Worm (Caenorhabditis elegans): ENCODE measurements around the gene polq-1.
A peak's percentile ranks its signal among the peaks of the same experiment; 100 is the strongest.

The polq-1 gene

ce11 chrIII:5813501-5813900 lies 10.5 kb upstream of the polq-1 start:
- TF ChIP-seq xbp-1 (tag; optimal IDR thresholded peaks at IDR 0.05) (no peak), blmp-1 (tag; optimal IDR thresholded peaks at IDR 0.05) (peak; percentile 40), elt-3 (tag; optimal IDR thresholded peaks at IDR 0.05) (peak in 1 of 6 experiments; percentile 19), lin-35 (GFP tag; optimal IDR thresholded peaks at IDR 0.05) (peak in 1 of 2 experiments; percentile 29), lin-14 (GFP tag; optimal IDR thresholded peaks at IDR 0.05) (peak; percentile 6)

ce11 chrIII:5812672-5813071 lies 9.7 kb upstream of the polq-1 start:
- TF ChIP-seq elt-3 (tag; optimal IDR thresholded peaks at IDR 0.05) (peak in 4 of 6 experiments; percentile 7 to 66 (median 34)), lsy-2 (tag; optimal IDR thresholded peaks at IDR 0.05) (peak in 1 of 2 experiments; percentile 5), nhr-237 (tag; optimal IDR thresholded peaks at IDR 0.05) (no peak), fkh-10 (GFP tag; optimal IDR thresholded peaks at IDR 0.05) (no peak), nhr-85 (tag) (peak; percentile 64), snu-23 (GFP tag; optimal IDR thresholded peaks at IDR 0.05) (peak; percentile 32), blmp-1 (tag; optimal IDR thresholded peaks at IDR 0.05) (peak; percentile 81), nhr-20 (tag; optimal IDR thresholded peaks at IDR 0.05) (peak; percentile 36), nhr-71 (tag; optimal IDR thresholded peaks at IDR 0.05) (peak; percentile 47), irx-1 (tag; optimal IDR thresholded peaks at IDR 0.05) (no peak), efl-1 (optimal IDR thresholded peaks at IDR 0.05) (no peak), efl-1 (GFP tag; optimal IDR thresholded peaks at IDR 0.05 in 1 of 2) (peak in 1 of 2 experiments; percentile 68), lin-35 (GFP tag; optimal IDR thresholded peaks at IDR 0.05) (peak in 1 of 2 experiments; percentile 52), unc-130 (tag; optimal IDR thresholded peaks at IDR 0.05) (no peak), lin-14 (GFP tag; optimal IDR thresholded peaks at IDR 0.05) (peak; percentile 66), tbx-2 (tag; optimal IDR thresholded peaks at IDR 0.05) (peak; percentile 36), mep-1 (tag; optimal IDR thresholded peaks at IDR 0.05) (peak; percentile 31)

- TF ChIP-seq ztf-11 (tag; optimal IDR thresholded peaks at IDR 0.05) (no peak), snpc-4 (tag; optimal IDR thresholded peaks at IDR 0.05) (no peak), lir-3 (tag; optimal IDR thresholded peaks at IDR 0.05; ENCODE audit: poor library complexity) (no peak), nhr-84 (tag; optimal IDR thresholded peaks at IDR 0.05) (no peak), jun-1 (tag; optimal IDR thresholded peaks at IDR 0.05) (no peak), lin-13 (GFP tag; optimal IDR thresholded peaks at IDR 0.05) (no peak), fkh-4 (tag; optimal IDR thresholded peaks at IDR 0.05; ENCODE audit: borderline replicate concordance) (no peak), efl-3 (GFP tag; optimal IDR thresholded peaks at IDR 0.05) (no peak)
These were observed 9.0 kb upstream of the polq-1 start for ce11 chrIII:5811957-5812356.

- TF ChIP-seq lin-14 (GFP tag; optimal IDR thresholded peaks at IDR 0.05) (peak; percentile 14), rnt-1 (tag; optimal IDR thresholded peaks at IDR 0.05) (no peak), nhr-85 (tag) (peak; percentile 14), lir-3 (tag; optimal IDR thresholded peaks at IDR 0.05; ENCODE audit: poor library complexity) (no peak)
These were observed 7.1 kb upstream of the polq-1 start for ce11 chrIII:5810012-5810411.

ce11 chrIII:5806720-5807119 lies 3.8 kb upstream of the polq-1 start, which contains the start of gene R12B2.2:
R12B2.2 (plus strand) TSS chrIII:5807020.
- TF ChIP-seq egl-27 (tag; optimal IDR thresholded peaks at IDR 0.05), result no peak
- no peak for TF ChIP-seq nhr-237 (tag; optimal IDR thresholded peaks at IDR 0.05)

- TF ChIP-seq hlh-4 (tag; optimal IDR thresholded peaks at IDR 0.05) (no peak), rnt-1 (tag; optimal IDR thresholded peaks at IDR 0.05) (no peak), xbp-1 (tag; optimal IDR thresholded peaks at IDR 0.05) (no peak), elt-3 (tag; optimal IDR thresholded peaks at IDR 0.05) (no peak), nhr-47 (tag; optimal IDR thresholded peaks at IDR 0.05) (no peak), ama-1 (optimal IDR thresholded peaks at IDR 0.05) (no peak), efl-1 (optimal IDR thresholded peaks at IDR 0.05) (no peak), efl-1 (GFP tag; optimal IDR thresholded peaks at IDR 0.05 in 1 of 2) (no peak), mdl-1 (tag; optimal IDR thresholded peaks at IDR 0.05) (no peak), lin-15B (tag; optimal IDR thresholded peaks at IDR 0.05) (no peak), lsy-2 (tag; optimal IDR thresholded peaks at IDR 0.05) (no peak), sptf-1 (tag; optimal IDR thresholded peaks at IDR 0.05) (no peak), aly-2 (tag; optimal IDR thresholded peaks at IDR 0.05) (no peak), egl-27 (tag; optimal IDR thresholded peaks at IDR 0.05) (no peak), egl-13 (tag; optimal IDR thresholded peaks at IDR 0.05) (no peak), lin-14 (GFP tag; optimal IDR thresholded peaks at IDR 0.05) (no peak), ztf-4 (tag; optimal IDR thresholded peaks at IDR 0.05) (no peak), Y116A8C.19 (tag; optimal IDR thresholded peaks at IDR 0.05; ENCODE audit: borderline replicate concordance) (no peak), hlh-17 (GFP tag; optimal IDR thresholded peaks at IDR 0.05; ENCODE audit: borderline replicate concordance) (no peak), lir-3 (tag; optimal IDR thresholded peaks at IDR 0.05; ENCODE audit: poor library complexity) (no peak)
These were observed 2.3 kb upstream of the polq-1 start, which contains the start of gene R12B2.3 for ce11 chrIII:5805273-5805672. R12B2.3 (plus strand) TSS chrIII:5805573.
